Fruit fly (Drosophila melanogaster) whole organism, adult: ENCODE results near the gene cerv.
A peak's percentile ranks its signal among the peaks of the same experiment; 100 is the strongest.

Source experiments
- CG12768 ChIP-seq: fragments of 200-800 bp; sonication (Bioruptor generic); optimal IDR thresholded peaks from 2 replicates; lab custom pipeline; 2017; ENCODE audit warnings: missing biosample characterization, missing genetic modification characterization, mild to moderate bottlenecking, moderate library complexity, missing genetic modification reagents
- CG5204 ChIP-seq: fragments of 200-800 bp; sonication (Bioruptor generic); optimal IDR thresholded peaks from 2 replicates; lab custom pipeline; 2016; ENCODE audit warnings: missing biosample characterization, missing genetic modification characterization
- CG7045 ChIP-seq: fragments of 200-800 bp; sonication (Bioruptor generic); optimal IDR thresholded peaks from 2 replicates; lab custom pipeline; 2017; ENCODE audit warnings: missing biosample characterization, mild to moderate bottlenecking, missing genetic modification characterization
- CG7101 ChIP-seq: fragments of 200-800 bp; sonication (Bioruptor generic); optimal IDR thresholded peaks from 2 replicates; lab custom pipeline; 2018; ENCODE audit warnings: missing biosample characterization, mild to moderate bottlenecking, missing genetic modification characterization, moderate library complexity
- Clk ChIP-seq: fragments of 200-800 bp; sonication (Bioruptor generic); optimal IDR thresholded peaks from 2 replicates; lab custom pipeline; 2017; ENCODE audit warnings: missing biosample characterization, missing genetic modification characterization
- Crg-1 ChIP-seq: fragments of 200-800 bp; sonication (Bioruptor generic); optimal IDR thresholded peaks from 2 replicates; lab custom pipeline; 2016; ENCODE audit warnings: missing biosample characterization, missing genetic modification characterization
- Hr96 ChIP-seq: fragments of 200-800 bp; sonication (Bioruptor generic); optimal IDR thresholded peaks from 2 replicates; lab custom pipeline; 2016; ENCODE audit warnings: missing biosample characterization, missing genetic modification characterization
- bab1 ChIP-seq: fragments of 200-800 bp; sonication (Bioruptor generic); optimal IDR thresholded peaks from 3 replicates; lab custom pipeline; 2019; ENCODE audit warnings: missing biosample characterization, mild to moderate bottlenecking, missing genetic modification characterization, moderate library complexity
- cic ChIP-seq: fragments of 200-800 bp; sonication (Bioruptor generic); optimal IDR thresholded peaks from 2 replicates; lab custom pipeline; 2017; ENCODE audit warnings: missing biosample characterization, mild to moderate bottlenecking, missing genetic modification characterization, moderate library complexity
- cnc ChIP-seq, 2 experiments: fragments of >200 bp; optimal IDR thresholded peaks; 2 replicates each; lab custom pipeline; 2017
- kay ChIP-seq: fragments of 200-800 bp; sonication (Bioruptor generic); peaks from one replicate; lab custom pipeline; 2016; ENCODE audit warnings: missing biosample characterization, missing genetic modification characterization, borderline replicate concordance
- pad ChIP-seq: fragments of 200-800 bp; sonication (Bioruptor generic); optimal IDR thresholded peaks from 3 replicates; lab custom pipeline; 2017; ENCODE audit warnings: missing biosample characterization, missing genetic modification characterization, mild to moderate bottlenecking, moderate library complexity, missing genetic modification reagents
- tj ChIP-seq: fragments of 200-800 bp; sonication (Bioruptor generic); optimal IDR thresholded peaks from 3 replicates; lab custom pipeline; 2017; ENCODE audit warnings: missing biosample characterization, mild to moderate bottlenecking, missing genetic modification characterization, moderate library complexity
- toe ChIP-seq: fragments of 200-800 bp; sonication (Bioruptor generic); optimal IDR thresholded peaks from 2 replicates; lab custom pipeline; 2016; ENCODE audit warnings: missing biosample characterization, missing genetic modification characterization

DNA sequence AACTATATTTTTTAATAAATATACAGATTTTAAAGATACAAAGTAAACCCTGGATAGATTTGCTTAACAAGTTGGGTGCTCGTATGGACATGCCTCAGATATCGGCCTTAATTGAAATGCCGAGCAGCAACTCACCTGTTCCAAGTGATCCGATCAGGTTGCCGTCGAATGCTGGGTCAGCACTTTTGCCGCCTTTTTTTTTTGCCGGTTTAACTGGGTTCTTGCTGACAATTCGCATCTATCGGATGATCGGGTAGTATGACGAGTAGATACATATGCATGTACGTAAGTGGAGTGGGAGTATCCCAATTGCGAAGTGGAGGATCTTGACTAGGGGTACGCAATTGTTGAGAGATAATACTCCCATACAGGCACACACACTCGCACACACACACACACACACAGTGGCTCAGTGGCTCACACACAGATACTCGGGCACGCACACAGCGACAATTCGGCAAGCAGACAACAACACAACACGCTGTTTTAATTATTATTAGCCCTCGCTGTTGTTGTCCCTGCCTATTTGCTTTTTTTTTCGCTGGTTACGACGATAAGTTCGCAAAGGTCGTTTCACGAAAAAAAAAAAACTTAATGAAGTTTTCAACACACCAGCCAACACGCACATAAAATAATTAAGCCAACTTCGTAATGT is 15.0 kb upstream of the cerv start:
- no peak for TF ChIP-seq pad (GFP tag; lab: Kevin White, UChicago)
- no peak for TF ChIP-seq cic
- no peak for TF ChIP-seq cnc (optimal IDR thresholded peaks at IDR 0.05; lab: Kevin White, UChicago)
- no peak for TF ChIP-seq toe (GFP tag; lab: Kevin White, UChicago)
- TF ChIP-seq kay: no peak
- TF ChIP-seq Clk: no peak
- TF ChIP-seq tj (GFP tag; lab: Kevin White, UChicago): peak; percentile 97
- no peak for TF ChIP-seq CG12768 (GFP tag; lab: Kevin White, UChicago)
- TF ChIP-seq bab1: no peak
- TF ChIP-seq CG5204 (GFP tag; lab: Kevin White, UChicago): no peak
- TF ChIP-seq Hr96 (GFP tag; lab: Kevin White, UChicago): no peak
- no peak for TF ChIP-seq Crg-1 (GFP tag; lab: Kevin White, UChicago)
- no peak for TF ChIP-seq CG7101 (tag; lab: Kevin White, UChicago)
- TF ChIP-seq CG7045 (GFP tag; lab: Kevin White, UChicago): no peak
